Fruit fly (Drosophila melanogaster) whole organism, embryonic: Measurements from ENCODE around the gene Ndae1.

Experiments used
- Abd-B ChIP-seq: fragments of 200-800 bp; sonication (Bioruptor generic); optimal IDR thresholded peaks from 2 replicates; lab custom pipeline; 2018; ENCODE audit warnings: missing biosample characterization, mild to moderate bottlenecking, missing genetic modification characterization, moderate library complexity
- C15 ChIP-seq: fragments of 200-800 bp; sonication (Bioruptor generic); IDR thresholded peaks from 3 replicates; pipeline ENCODE4 v1.3.6; 2022; ENCODE audit warnings: missing biosample characterization, missing genetic modification characterization
- CG1024 ChIP-seq: fragments of 200-800 bp; sonication (Bioruptor generic); IDR thresholded peaks from 2 replicates; pipeline ENCODE4 v1.3.6; 2022; ENCODE audit warnings: missing biosample characterization, missing genetic modification characterization
- CG11456 ChIP-seq: fragments of 200-800 bp; sonication (Bioruptor generic); IDR thresholded peaks from 3 replicates; pipeline ENCODE4 v1.3.6; 2022; ENCODE audit warnings: missing biosample characterization, missing genetic modification characterization
- CG12299 ChIP-seq: fragments of 200-800 bp; sonication (Bioruptor generic); optimal IDR thresholded peaks from 2 replicates; lab custom pipeline; 2018; ENCODE audit warnings: missing biosample characterization, mild to moderate bottlenecking, missing genetic modification characterization
- CG1233 ChIP-seq: fragments of 200-800 bp; sonication (Bioruptor generic); optimal IDR thresholded peaks from 4 replicates; lab custom pipeline; 2018; ENCODE audit warnings: missing biosample characterization, mild to moderate bottlenecking, missing genetic modification characterization
- CG12744 ChIP-seq: fragments of 200-800 bp; sonication (Bioruptor generic); optimal IDR thresholded peaks from 2 replicates; lab custom pipeline; 2016; ENCODE audit warnings: missing biosample characterization, missing genetic modification characterization
- CG12942 ChIP-seq: fragments of 200-800 bp; sonication (Bioruptor generic); optimal IDR thresholded peaks from 3 replicates; lab custom pipeline; 2016; ENCODE audit warnings: missing biosample characterization, missing genetic modification characterization
- CG14965 ChIP-seq: fragments of 200-800 bp; sonication (Bioruptor generic); optimal IDR thresholded peaks from 2 replicates; lab custom pipeline; 2016; ENCODE audit warnings: missing biosample characterization, missing genetic modification characterization, borderline replicate concordance
- CG17912 ChIP-seq: fragments of 200-800 bp; sonication (Bioruptor generic); optimal IDR thresholded peaks from 2 replicates; lab custom pipeline; 2018; ENCODE audit warnings: missing biosample characterization, mild to moderate bottlenecking, missing genetic modification characterization
- CG1832 ChIP-seq: fragments of 200-800 bp; sonication (Bioruptor generic); optimal IDR thresholded peaks from 2 replicates; lab custom pipeline; 2017; ENCODE audit warnings: missing biosample characterization, mild to moderate bottlenecking, missing genetic modification characterization, inconsistent platforms
- CG2116 ChIP-seq: fragments of 200-800 bp; sonication (Bioruptor generic); optimal IDR thresholded peaks from 3 replicates; lab custom pipeline; 2018; ENCODE audit warnings: missing biosample characterization, mild to moderate bottlenecking, missing genetic modification characterization
- CG2712 ChIP-seq: fragments of 200-800 bp; optimal IDR thresholded peaks from 3 replicates; lab custom pipeline; 2019; ENCODE audit warnings: missing biosample characterization, mild to moderate bottlenecking, missing genetic modification characterization, moderate library complexity
- CG4360 ChIP-seq: fragments of 200-800 bp; sonication (Bioruptor generic); IDR thresholded peaks from 2 replicates; pipeline ENCODE4 v1.3.6; 2022; ENCODE audit warnings: missing biosample characterization, missing genetic modification characterization
- CG5245 ChIP-seq: fragments of 200-800 bp; sonication (Bioruptor generic); optimal IDR thresholded peaks from 3 replicates; lab custom pipeline; 2016; ENCODE audit warnings: missing biosample characterization, missing genetic modification characterization
- CG6689 ChIP-seq: fragments of 200-800 bp; sonication (Bioruptor generic); IDR thresholded peaks from 2 replicates; pipeline ENCODE4 v1.3.6; 2022; ENCODE audit warnings: missing biosample characterization, missing genetic modification characterization
- CG7271 ChIP-seq: fragments of 200-800 bp; sonication (Bioruptor generic); optimal IDR thresholded peaks from 2 replicates; lab custom pipeline; 2018; ENCODE audit warnings: missing biosample characterization, mild to moderate bottlenecking, missing genetic modification characterization, moderate library complexity
- CG8089 ChIP-seq: fragments of 200-800 bp; sonication (Bioruptor generic); optimal IDR thresholded peaks from 3 replicates; lab custom pipeline; 2016; ENCODE audit warnings: missing biosample characterization, missing genetic modification characterization
- CG8281 ChIP-seq: fragments of 200-800 bp; sonication (Bioruptor generic); optimal IDR thresholded peaks from 2 replicates; lab custom pipeline; 2018; ENCODE audit warnings: missing biosample characterization, mild to moderate bottlenecking, missing genetic modification characterization, moderate library complexity
- CG8359 ChIP-seq: fragments of 200-800 bp; sonication (Bioruptor generic); optimal IDR thresholded peaks from 2 replicates; lab custom pipeline; 2017; ENCODE audit warnings: missing biosample characterization, mild to moderate bottlenecking, missing genetic modification characterization, borderline replicate concordance
- D19B ChIP-seq: fragments of 200-800 bp; sonication (Bioruptor generic); optimal IDR thresholded peaks from 2 replicates; lab custom pipeline; 2017; ENCODE audit warnings: missing biosample characterization, mild to moderate bottlenecking, missing genetic modification characterization
- Dek ChIP-seq: fragments of 200-800 bp; sonication (Bioruptor generic); optimal IDR thresholded peaks from 3 replicates; lab custom pipeline; 2019; ENCODE audit warnings: missing biosample characterization, mild to moderate bottlenecking, missing genetic modification characterization, moderate library complexity
- Dp ChIP-seq: fragments of 200-800 bp; sonication (Bioruptor generic); optimal IDR thresholded peaks from 2 replicates; lab custom pipeline; 2018; ENCODE audit warnings: missing biosample characterization, mild to moderate bottlenecking, missing genetic modification characterization, moderate library complexity
- Drgx ChIP-seq: fragments of 200-800 bp; sonication (Bioruptor generic); IDR thresholded peaks from 2 replicates; pipeline ENCODE4 v1.3.6; 2022; ENCODE audit warnings: missing biosample characterization, missing genetic modification characterization
- Hr51 ChIP-seq, 2 experiments: fragments of 200-800 bp; sonication (Bioruptor generic); optimal IDR thresholded peaks; 2 replicates in 1 of 2; 3 replicates in 1 of 2; lab custom pipeline; 2016 to 2018; ENCODE audit warnings: missing biosample characterization in 2 of 2, missing genetic modification characterization in 2 of 2, mild to moderate bottlenecking in 1 of 2, moderate library complexity in 1 of 2
- Kr ChIP-seq: fragments of 200-800 bp; sonication (Bioruptor generic); optimal IDR thresholded peaks from 2 replicates; lab custom pipeline; 2017; ENCODE audit warnings: missing biosample characterization, mild to moderate bottlenecking, missing genetic modification characterization
- MBD-R2 ChIP-seq: fragments of 200-800 bp; sonication (Bioruptor generic); IDR thresholded peaks from 2 replicates; pipeline ENCODE4 v1.3.6; 2022; ENCODE audit warnings: missing biosample characterization, missing genetic modification characterization
- Mad ChIP-seq: fragments of 200-800 bp; sonication (Bioruptor generic); optimal IDR thresholded peaks from 2 replicates; lab custom pipeline; 2016; ENCODE audit warnings: missing biosample characterization, missing genetic modification characterization
- NC2β ChIP-seq: fragments of 200-800 bp; sonication (Bioruptor generic); optimal IDR thresholded peaks from 2 replicates; lab custom pipeline; 2016; ENCODE audit warnings: missing biosample characterization, missing genetic modification characterization
- NK7.1 ChIP-seq: fragments of 200-800 bp; sonication (Bioruptor generic); optimal IDR thresholded peaks from 3 replicates; lab custom pipeline; 2016; ENCODE audit warnings: missing biosample characterization, missing genetic modification characterization
- Ptx1 ChIP-seq: fragments of 200-800 bp; sonication (Bioruptor generic); IDR thresholded peaks from 2 replicates; pipeline ENCODE4 v1.3.6; 2022; ENCODE audit warnings: missing biosample characterization, missing genetic modification characterization
- Six4 ChIP-seq: fragments of 200-800 bp; sonication (Bioruptor generic); optimal IDR thresholded peaks from 2 replicates; lab custom pipeline; 2016; ENCODE audit warnings: missing biosample characterization, missing genetic modification characterization
- TFAM ChIP-seq: fragments of 200-800 bp; sonication (Bioruptor generic); optimal IDR thresholded peaks from 2 replicates; lab custom pipeline; 2017; ENCODE audit warnings: missing biosample characterization, missing genetic modification characterization, inconsistent platforms
- Usf ChIP-seq: fragments of 200-800 bp; sonication (Bioruptor generic); optimal IDR thresholded peaks from 2 replicates; lab custom pipeline; 2017; ENCODE audit warnings: missing genotype, missing biosample characterization, missing genetic modification characterization
- ab ChIP-seq: fragments of 200-800 bp; sonication (Bioruptor generic); optimal IDR thresholded peaks from 2 replicates; lab custom pipeline; 2016; ENCODE audit warnings: missing biosample characterization, missing genetic modification characterization
- cato ChIP-seq: fragments of 200-800 bp; sonication (Bioruptor generic); optimal IDR thresholded peaks from 2 replicates; lab custom pipeline; 2016; ENCODE audit warnings: missing biosample characterization, missing genetic modification characterization, borderline replicate concordance
- cwo ChIP-seq: fragments of 200-800 bp; sonication (Bioruptor generic); optimal IDR thresholded peaks from 3 replicates; lab custom pipeline; 2017; ENCODE audit warnings: missing biosample characterization, missing genetic modification characterization, mild to moderate bottlenecking, moderate library complexity, missing genetic modification reagents
- esg ChIP-seq: fragments of 200-800 bp; sonication (Bioruptor generic); conservative IDR thresholded peaks from 2 replicates; pipeline ENCODE4 v1.3.6; 2022; ENCODE audit warnings: missing biosample characterization, missing genetic modification characterization
- exex ChIP-seq: fragments of 200-800 bp; sonication (Bioruptor generic); optimal IDR thresholded peaks from 4 replicates; lab custom pipeline; 2018; ENCODE audit warnings: missing biosample characterization, mild to moderate bottlenecking, missing genetic modification characterization, moderate library complexity
- fd102C ChIP-seq: fragments of 200-800 bp; sonication (Bioruptor generic); optimal IDR thresholded peaks from 2 replicates; lab custom pipeline; 2018; ENCODE audit warnings: missing biosample characterization, mild to moderate bottlenecking, missing genetic modification characterization, moderate library complexity
- ind ChIP-seq: fragments of 200-800 bp; sonication (Bioruptor generic); optimal IDR thresholded peaks from 3 replicates; lab custom pipeline; 2016; ENCODE audit warnings: missing biosample characterization, missing genetic modification characterization
- insv ChIP-seq, 2 experiments: fragments of 200-800 bp; sonication (Bioruptor generic); optimal IDR thresholded peaks; 3 replicates each; lab custom pipeline; 2016 to 2018; ENCODE audit warnings: missing biosample characterization in 2 of 2, missing genetic modification characterization in 2 of 2
- knrl ChIP-seq: fragments of 200-800 bp; sonication (Bioruptor generic); IDR thresholded peaks from 3 replicates; pipeline ENCODE4 v1.3.6; 2022; ENCODE audit warnings: missing biosample characterization, missing genetic modification characterization; ENCODE audit not compliant: partially characterized antibody
- otp ChIP-seq: fragments of 200-800 bp; sonication (Bioruptor generic); IDR thresholded peaks from 3 replicates; pipeline ENCODE4, ENCODE4 v1.3.6; 2022; ENCODE audit warnings: missing biosample characterization, missing genetic modification characterization
- ranshi ChIP-seq: fragments of 200-800 bp; sonication (Bioruptor generic); IDR thresholded peaks from 2 replicates; pipeline ENCODE4 v1.3.6; 2022; ENCODE audit warnings: missing biosample characterization, missing genetic modification characterization
- run ChIP-seq: fragments of 200-800 bp; sonication (Bioruptor generic); optimal IDR thresholded peaks from 3 replicates; lab custom pipeline; 2018; ENCODE audit warnings: missing biosample characterization, mild to moderate bottlenecking, missing genetic modification characterization
- sc ChIP-seq, 3 experiments: fragments of >200 bp in 2 of 3; fragments of 200-800 bp in 1 of 3; sonication (Bioruptor generic) in 1 of 3; optimal IDR thresholded peaks; 2 replicates in 2 of 3; 3 replicates in 1 of 3; lab custom pipeline; 2017; ENCODE audit warnings: mild to moderate bottlenecking in 1 of 3, missing biosample characterization in 1 of 3, missing genetic modification characterization in 1 of 3, missing genetic modification reagents in 1 of 3
- shn ChIP-seq: fragments of 200-800 bp; sonication (Bioruptor generic); optimal IDR thresholded peaks from 3 replicates; lab custom pipeline; 2016; ENCODE audit warnings: missing biosample characterization, missing genetic modification characterization
- sisA ChIP-seq: fragments of 200-800 bp; sonication (Bioruptor generic); IDR thresholded peaks from 2 replicates; pipeline ENCODE4 v1.3.6; 2022; ENCODE audit warnings: missing biosample characterization, missing genetic modification characterization

The Ndae1 gene

DNA sequence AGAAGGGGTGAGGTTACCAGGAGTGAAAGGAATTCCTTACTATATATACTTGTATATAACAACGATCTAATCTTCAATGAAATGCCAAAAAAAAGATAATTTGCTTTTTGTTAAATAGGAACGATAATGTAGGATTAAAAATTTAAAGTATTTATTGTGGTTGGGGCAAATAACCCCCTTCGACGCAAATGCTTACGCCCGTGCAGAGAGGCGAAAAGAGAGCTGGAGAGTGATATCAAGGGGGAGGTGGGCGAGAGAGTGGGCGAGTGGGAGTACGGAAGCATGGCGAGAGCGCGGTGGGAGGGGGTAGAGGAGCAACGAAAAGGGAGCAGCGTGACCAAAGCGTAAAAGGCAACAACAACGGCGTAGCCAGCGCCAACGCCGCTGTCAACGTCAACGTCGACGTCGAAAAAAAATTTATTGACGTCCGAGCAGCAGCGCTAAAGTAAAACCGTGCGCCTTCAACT, 60.6 kb downstream of the Ndae1 start (continued):
- peak; percentile 95 to 99 for TF ChIP-seq Hr51 (GFP tag; optimal IDR thresholded peaks at IDR 0.05; lab: Kevin White, UChicago)
- TF ChIP-seq CG2116 (GFP tag; lab: Kevin White, UChicago) = peak; percentile 81
- peak; percentile 96 for TF ChIP-seq NC2β
- peak; percentile 95 for TF ChIP-seq CG17912 (GFP tag; lab: Kevin White, UChicago)
- TF ChIP-seq CG1832 (GFP tag; lab: Kevin White, UChicago) = peak; percentile 37
- TF ChIP-seq esg (GFP tag; lab: Robert Waterston, UW) = peak; percentile 98
- TF ChIP-seq CG4360 (GFP tag; lab: Robert Waterston, UW) = peak; percentile 81
- peak; percentile 98 for TF ChIP-seq run (tag; lab: Kevin White, UChicago)
- peak; percentile 97 for TF ChIP-seq ind
- TF ChIP-seq CG1024 (GFP tag; lab: Robert Waterston, UW) = peak; percentile 91
- peak; percentile 83 for TF ChIP-seq CG8281
- TF ChIP-seq CG6689 (GFP tag; lab: Robert Waterston, UW) = peak; percentile 98
- TF ChIP-seq TFAM = peak; percentile 87
- peak; percentile 98 for TF ChIP-seq CG12299 (tag; lab: Kevin White, UChicago)
- TF ChIP-seq CG7271 = peak; percentile 80
- TF ChIP-seq Drgx (GFP tag; lab: Robert Waterston, UW) = peak; percentile 100
- TF ChIP-seq MBD-R2 (GFP tag; lab: Robert Waterston, UW) = peak; percentile 87
- peak; percentile 96 for TF ChIP-seq CG5245 (GFP tag; lab: Kevin White, UChicago)
- TF ChIP-seq insv (GFP tag; optimal IDR thresholded peaks at IDR 0.05; lab: Kevin White, UChicago) = peak in 1 of 2 experiments; percentile 77
- TF ChIP-seq CG2712 = peak; percentile 98
- peak; percentile 42 for TF ChIP-seq Kr (GFP tag; lab: Kevin White, UChicago)
- peak; percentile 94 for TF ChIP-seq NK7.1 (GFP tag; lab: Kevin White, UChicago)
- peak; percentile 97 for TF ChIP-seq cwo
- TF ChIP-seq cato (GFP tag; lab: Kevin White, UChicago) = peak; percentile 97
- peak; percentile 97 for TF ChIP-seq CG11456 (GFP tag; lab: Robert Waterston, UW)
- TF ChIP-seq Dek (tag; lab: Kevin White, UChicago) = peak; percentile 97
- peak; percentile 40 for TF ChIP-seq CG14965
- peak; percentile 97 for TF ChIP-seq CG12744 (GFP tag; lab: Kevin White, UChicago)
- peak; percentile 94 for TF ChIP-seq CG8089 (GFP tag; lab: Kevin White, UChicago)
- TF ChIP-seq knrl (GFP tag; lab: Robert Waterston, UW) = no peak; the same call in 2 of the 3 replicates
- peak; percentile 94 for TF ChIP-seq ab
- peak; percentile 96 for TF ChIP-seq ranshi (GFP tag; lab: Robert Waterston, UW)
- TF ChIP-seq Usf (GFP tag; lab: Kevin White, UChicago) = peak; percentile 95
- TF ChIP-seq C15 (GFP tag; lab: Robert Waterston, UW) = peak; percentile 91
- TF ChIP-seq otp = peak; percentile 96
- no peak for TF ChIP-seq sc (optimal IDR thresholded peaks at IDR 0.05; lab: Kevin White, UChicago)
- peak; percentile 98 for TF ChIP-seq sc (GFP tag; optimal IDR thresholded peaks at IDR 0.05; lab: Kevin White, UChicago)
- TF ChIP-seq shn (GFP tag; lab: Kevin White, UChicago) = peak; percentile 96
- peak; percentile 97 for TF ChIP-seq CG1233 (GFP tag; lab: Kevin White, UChicago)
- TF ChIP-seq Mad = peak; percentile 97
- TF ChIP-seq exex (tag; lab: Kevin White, UChicago) = peak; percentile 90
- TF ChIP-seq CG12942 (GFP tag; lab: Kevin White, UChicago) = peak; percentile 98
- TF ChIP-seq fd102C = peak; percentile 69
- peak; percentile 30 for TF ChIP-seq Dp (GFP tag; lab: Kevin White, UChicago)
- TF ChIP-seq sisA = peak; percentile 98
- TF ChIP-seq CG8359 (GFP tag; lab: Kevin White, UChicago) = peak; percentile 91
- TF ChIP-seq Six4 (GFP tag; lab: Kevin White, UChicago) = peak; percentile 97
- TF ChIP-seq Abd-B = peak; percentile 98
- TF ChIP-seq D19B (GFP tag; lab: Kevin White, UChicago) = peak; percentile 91
- TF ChIP-seq Ptx1 (GFP tag; lab: Robert Waterston, UW) = peak; percentile 99
